Worm (Caenorhabditis elegans): ENCODE measurements around the gene slc-36.1.

DNA sequence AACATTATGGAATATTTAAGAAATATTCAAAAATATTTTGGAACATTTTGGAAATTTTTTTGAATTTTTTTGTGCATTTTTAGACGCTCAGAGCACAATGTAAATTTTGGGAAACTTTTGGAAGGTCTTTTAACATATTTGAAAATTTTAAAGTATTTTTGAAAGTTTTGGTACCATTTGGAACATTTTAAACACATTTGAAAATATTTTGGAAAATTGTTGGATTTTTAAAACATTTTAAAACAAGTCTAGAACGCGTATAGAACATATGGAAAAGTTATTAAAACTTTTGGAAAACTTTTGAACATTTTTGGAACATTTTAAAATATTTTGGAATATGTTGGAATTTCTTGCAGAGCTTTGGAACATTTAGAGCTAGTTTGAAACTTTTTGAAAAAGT, 26.5 kb downstream of the slc-36.1 start, which contains the start of gene sdz-20:
- TF ChIP-seq fax-1 (tag; optimal IDR thresholded peaks at IDR 0.05): no peak
- TF ChIP-seq ama-1 (optimal IDR thresholded peaks at IDR 0.05): no peak

Data from whole organism, late embryonic.